Fruit fly (Drosophila melanogaster) Kc167 (cell line): ENCODE measurements around the gene Gr28b.

ENCODE experiments used
- Myc ChIP-seq: fragments of >200 bp; optimal IDR thresholded peaks from 2 replicates; lab custom pipeline; 2017; ENCODE audit warnings: missing external identifiers
- h ChIP-seq: fragments of >200 bp; optimal IDR thresholded peaks from 3 replicates; lab custom pipeline; 2018; ENCODE audit warnings: missing external identifiers

- TF ChIP-seq Myc (no peak), h (lab: Kevin White, UChicago) (no peak)
Observed at dm6 chr2L:7409007-7409406, 53.0 kb downstream of the Gr28b start.
